Fruit fly (Drosophila melanogaster) whole organism: ENCODE measurements around the gene UQCR-14L.

Source experiments
- Dll ChIP-seq: fragments of >200 bp; optimal IDR thresholded peaks from 2 replicates; lab custom pipeline; 2017
- EcR ChIP-seq, 2 experiments: fragments of >200 bp; optimal IDR thresholded peaks; 2 replicates each; lab custom pipeline; 2017; ENCODE audit warnings: missing biosample characterization in 2 of 2, missing genetic modification characterization in 2 of 2, missing genetic modification reagents in 2 of 2
- pan ChIP-seq: fragments of >200 bp; optimal IDR thresholded peaks from 2 replicates; lab custom pipeline; 2017
- psq ChIP-seq: fragments of >200 bp; optimal IDR thresholded peaks from 2 replicates; lab custom pipeline; 2017
- usp ChIP-seq: fragments of >200 bp; optimal IDR thresholded peaks from 2 replicates; lab custom pipeline; 2017; ENCODE audit warnings: missing biosample characterization, missing genetic modification characterization, mixed read lengths

DNA sequence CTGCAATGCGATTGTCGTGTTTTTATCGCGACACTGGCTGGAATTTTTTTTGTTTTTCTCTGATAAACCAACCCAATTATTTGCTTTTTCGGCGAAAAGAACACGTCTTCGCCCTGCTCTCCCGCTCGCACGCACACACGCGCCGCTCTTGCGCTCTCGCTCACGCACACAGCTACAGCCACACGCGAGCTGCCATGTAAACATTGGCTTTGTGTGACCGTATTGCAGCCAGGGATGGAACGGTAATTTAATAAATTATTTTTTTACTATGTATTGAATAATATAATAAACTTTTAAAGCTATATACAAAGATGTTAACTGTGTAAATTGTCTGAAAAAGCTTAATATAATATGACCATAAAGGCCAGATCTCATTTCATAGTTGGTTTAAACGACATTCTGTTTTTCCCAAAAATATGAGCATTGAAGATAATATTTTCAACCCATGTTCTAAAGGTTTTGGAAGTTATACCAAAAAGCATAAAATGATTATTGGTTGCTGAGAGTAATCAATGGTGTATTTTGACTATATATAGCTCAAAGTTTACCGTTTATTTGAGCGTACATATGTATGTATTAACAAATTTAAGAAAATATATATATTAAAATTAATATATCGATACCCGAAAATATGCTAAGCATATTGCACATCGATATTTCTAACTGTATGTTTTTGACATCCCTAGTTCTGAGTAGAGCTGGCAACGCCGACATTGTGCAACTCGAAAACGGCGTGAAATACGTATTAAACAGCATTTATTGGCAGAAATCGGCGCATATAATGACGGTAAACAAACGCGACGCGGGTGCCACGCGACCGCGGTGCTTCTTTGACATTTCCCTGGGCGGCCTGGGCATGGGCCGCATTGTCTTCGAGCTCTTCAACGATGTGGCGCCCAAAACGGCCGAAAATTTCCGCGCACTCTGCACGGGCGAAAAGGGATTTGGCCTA is 46.1 kb downstream of the UQCR-14L start, which contains the start of the genes Gfat2 and Moca-cyp:
- TF ChIP-seq pan (lab: Kevin White, UChicago) = no peak
- TF ChIP-seq usp (GFP tag; lab: Kevin White, UChicago) = no peak
- no peak for TF ChIP-seq psq (lab: Kevin White, UChicago)
- no peak for TF ChIP-seq EcR (GFP tag; optimal IDR thresholded peaks at IDR 0.05; lab: Kevin White, UChicago)
- peak; percentile 86 for TF ChIP-seq Dll (lab: Kevin White, UChicago)
